Fruit fly (Drosophila melanogaster) whole organism, embryonic: ENCODE results near the gene tup.

ENCODE experiments used
- Ada2b ChIP-seq: fragments of 200-800 bp; sonication (Bioruptor generic); IDR thresholded peaks from 2 replicates; pipeline ENCODE4 v1.3.6; 2022; ENCODE audit warnings: missing biosample characterization, missing genetic modification characterization
- Antp ChIP-seq: fragments of 200-800 bp; sonication (Bioruptor generic); optimal IDR thresholded peaks from 3 replicates; lab custom pipeline; 2016; ENCODE audit warnings: missing biosample characterization, missing genetic modification characterization
- Atf3 ChIP-seq: fragments of 200-800 bp; sonication (Bioruptor generic); optimal IDR thresholded peaks from 3 replicates; lab custom pipeline; 2016; ENCODE audit warnings: missing biosample characterization, missing genetic modification characterization
- BEAF-32 ChIP-seq: fragments of 200-800 bp; sonication (Bioruptor generic); optimal IDR thresholded peaks from 3 replicates; lab custom pipeline; 2017; ENCODE audit warnings: missing biosample characterization, missing genetic modification characterization, mild to moderate bottlenecking, moderate library complexity, missing genetic modification reagents
- BtbVII ChIP-seq: fragments of 200-800 bp; sonication (Bioruptor generic); optimal IDR thresholded peaks from 3 replicates; lab custom pipeline; 2017; ENCODE audit warnings: missing biosample characterization, mild to moderate bottlenecking, missing genetic modification characterization
- CG11398 ChIP-seq: fragments of 200-800 bp; sonication (Bioruptor generic); optimal IDR thresholded peaks from 2 replicates; lab custom pipeline; 2016; ENCODE audit warnings: missing biosample characterization, missing genetic modification characterization
- CG11456 ChIP-seq: fragments of 200-800 bp; sonication (Bioruptor generic); IDR thresholded peaks from 3 replicates; pipeline ENCODE4 v1.3.6; 2022; ENCODE audit warnings: missing biosample characterization, missing genetic modification characterization
- CG11723 ChIP-seq: fragments of 200-800 bp; sonication (Bioruptor generic); optimal IDR thresholded peaks from 2 replicates; lab custom pipeline; 2017; ENCODE audit warnings: missing biosample characterization, mild to moderate bottlenecking, missing genetic modification characterization
- CG12071 ChIP-seq: fragments of 200-800 bp; sonication (Bioruptor generic); optimal IDR thresholded peaks from 3 replicates; lab custom pipeline; 2018; ENCODE audit warnings: missing biosample characterization, mild to moderate bottlenecking, missing genetic modification characterization
- CG12155 ChIP-seq: fragments of 200-800 bp; sonication (Bioruptor generic); optimal IDR thresholded peaks from 3 replicates; lab custom pipeline; 2016; ENCODE audit warnings: missing biosample characterization, missing genetic modification characterization
- CG12299 ChIP-seq: fragments of 200-800 bp; sonication (Bioruptor generic); optimal IDR thresholded peaks from 2 replicates; lab custom pipeline; 2018; ENCODE audit warnings: missing biosample characterization, mild to moderate bottlenecking, missing genetic modification characterization
- CG12744 ChIP-seq: fragments of 200-800 bp; sonication (Bioruptor generic); optimal IDR thresholded peaks from 2 replicates; lab custom pipeline; 2016; ENCODE audit warnings: missing biosample characterization, missing genetic modification characterization
- CG12769 ChIP-seq: fragments of 200-800 bp; sonication (Bioruptor generic); optimal IDR thresholded peaks from 2 replicates; lab custom pipeline; 2019; ENCODE audit warnings: missing biosample characterization, mild to moderate bottlenecking, missing genetic modification characterization, moderate library complexity
- CG15601 ChIP-seq: fragments of 200-800 bp; sonication (Bioruptor generic); optimal IDR thresholded peaks from 3 replicates; lab custom pipeline; 2019; ENCODE audit warnings: missing biosample characterization, mild to moderate bottlenecking, missing genetic modification characterization, moderate library complexity
- CG16813 ChIP-seq: fragments of 200-800 bp; sonication (Bioruptor generic); IDR thresholded peaks from 3 replicates; pipeline ENCODE4 v1.3.6; 2022; ENCODE audit warnings: missing biosample characterization, missing genetic modification characterization; ENCODE audit not compliant: partially characterized antibody
- CG17361 ChIP-seq: fragments of 200-800 bp; sonication (Bioruptor generic); IDR thresholded peaks from 3 replicates; pipeline ENCODE4 v1.3.6; 2022; ENCODE audit warnings: missing biosample characterization, missing genetic modification characterization
- CG2120 ChIP-seq: fragments of 200-800 bp; sonication (Bioruptor generic); optimal IDR thresholded peaks from 3 replicates; lab custom pipeline; 2016; ENCODE audit warnings: missing biosample characterization, missing genetic modification characterization
- CG2678 ChIP-seq: fragments of 200-800 bp; sonication (Bioruptor generic); optimal IDR thresholded peaks from 3 replicates; lab custom pipeline; 2019; ENCODE audit warnings: missing biosample characterization, mild to moderate bottlenecking, missing genetic modification characterization, moderate library complexity
- CG3163 ChIP-seq: fragments of 200-800 bp; sonication (Bioruptor generic); optimal IDR thresholded peaks from 3 replicates; lab custom pipeline; 2016; ENCODE audit warnings: missing biosample characterization, missing genetic modification characterization
- CG3281 ChIP-seq: fragments of 200-800 bp; sonication (Bioruptor generic); optimal IDR thresholded peaks from 3 replicates; lab custom pipeline; 2017; ENCODE audit warnings: missing biosample characterization, mild to moderate bottlenecking, missing genetic modification characterization
- CG33557 ChIP-seq: fragments of 200-800 bp; sonication (Bioruptor generic); optimal IDR thresholded peaks from 2 replicates; lab custom pipeline; 2019; ENCODE audit warnings: missing biosample characterization, mild to moderate bottlenecking, missing genetic modification characterization, moderate library complexity
- CG34376 ChIP-seq: fragments of 200-800 bp; sonication (Bioruptor generic); optimal IDR thresholded peaks from 2 replicates; lab custom pipeline; 2018; ENCODE audit warnings: missing biosample characterization, mild to moderate bottlenecking, missing genetic modification characterization
- CG7786 ChIP-seq: fragments of 200-800 bp; sonication (Bioruptor generic); optimal IDR thresholded peaks from 2 replicates; lab custom pipeline; 2016; ENCODE audit warnings: missing biosample characterization, missing genetic modification characterization
- CG8281 ChIP-seq: fragments of 200-800 bp; sonication (Bioruptor generic); optimal IDR thresholded peaks from 2 replicates; lab custom pipeline; 2018; ENCODE audit warnings: missing biosample characterization, mild to moderate bottlenecking, missing genetic modification characterization, moderate library complexity
- Dip2 ChIP-seq: fragments of 200-800 bp; sonication (Bioruptor generic); IDR thresholded peaks from 2 replicates; pipeline ENCODE4 v1.3.6; 2022; ENCODE audit warnings: missing biosample characterization, missing genetic modification characterization
- Drgx ChIP-seq: fragments of 200-800 bp; sonication (Bioruptor generic); IDR thresholded peaks from 2 replicates; pipeline ENCODE4 v1.3.6; 2022; ENCODE audit warnings: missing biosample characterization, missing genetic modification characterization
- Fer2 ChIP-seq: fragments of 200-800 bp; sonication (Bioruptor generic); optimal IDR thresholded peaks from 2 replicates; lab custom pipeline; 2018; ENCODE audit warnings: missing biosample characterization, mild to moderate bottlenecking, missing genetic modification characterization, moderate library complexity
- Mad ChIP-seq: fragments of 200-800 bp; sonication (Bioruptor generic); optimal IDR thresholded peaks from 2 replicates; lab custom pipeline; 2016; ENCODE audit warnings: missing biosample characterization, missing genetic modification characterization
- Max ChIP-seq: fragments of 200-800 bp; sonication (Bioruptor generic); optimal IDR thresholded peaks from 2 replicates; lab custom pipeline; 2016; ENCODE audit warnings: missing biosample characterization, mild to moderate bottlenecking, missing genetic modification characterization
- NC2α ChIP-seq: fragments of 200-800 bp; sonication (Bioruptor generic); optimal IDR thresholded peaks from 2 replicates; lab custom pipeline; 2016; ENCODE audit warnings: missing biosample characterization, missing genetic modification characterization
- Nf-YC ChIP-seq: fragments of 200-800 bp; optimal IDR thresholded peaks from 3 replicates; lab custom pipeline; 2019; ENCODE audit warnings: missing biosample characterization, mild to moderate bottlenecking, missing genetic modification characterization, moderate library complexity
- Spps ChIP-seq: fragments of 200-800 bp; sonication (Bioruptor generic); optimal IDR thresholded peaks from 2 replicates; lab custom pipeline; 2018; ENCODE audit warnings: missing biosample characterization, mild to moderate bottlenecking, missing genetic modification characterization
- Xrp1 ChIP-seq: fragments of 200-800 bp; sonication (Bioruptor generic); IDR thresholded peaks from 2 replicates; pipeline ENCODE4 v1.3.6; 2022; ENCODE audit warnings: missing biosample characterization, missing genetic modification characterization
- chif ChIP-seq, 2 experiments: fragments of 200-800 bp; sonication (Bioruptor generic); optimal IDR thresholded peaks; 3 replicates each; lab custom pipeline; 2016; ENCODE audit warnings: missing biosample characterization in 2 of 2, missing genetic modification characterization in 2 of 2
- chm ChIP-seq: fragments of 200-800 bp; sonication (Bioruptor generic); IDR thresholded peaks from 2 replicates; pipeline ENCODE4 v1.3.6; 2022; ENCODE audit warnings: missing biosample characterization, missing genetic modification characterization
- ems ChIP-seq: fragments of 200-800 bp; sonication (Bioruptor generic); optimal IDR thresholded peaks from 3 replicates; lab custom pipeline; 2016; ENCODE audit warnings: missing biosample characterization, missing genetic modification characterization
- gsb-n ChIP-seq: fragments of 200-800 bp; sonication (Bioruptor generic); optimal IDR thresholded peaks from 3 replicates; lab custom pipeline; 2018; ENCODE audit warnings: missing biosample characterization, mild to moderate bottlenecking, missing genetic modification characterization
- hkb ChIP-seq, 2 experiments: fragments of 200-800 bp in 1 of 2; fragments of >200 bp in 1 of 2; sonication (Bioruptor generic) in 1 of 2; IDR thresholded peaks in 1 of 2; optimal IDR thresholded peaks in 1 of 2; 2 replicates each; pipeline versions ENCODE4 v1.3.6 to Lab custom; 2017 to 2022; ENCODE audit warnings: missing biosample characterization in 1 of 2, missing genetic modification characterization in 1 of 2
- insv ChIP-seq, 2 experiments: fragments of 200-800 bp; sonication (Bioruptor generic); optimal IDR thresholded peaks; 3 replicates each; lab custom pipeline; 2016 to 2018; ENCODE audit warnings: missing biosample characterization in 2 of 2, missing genetic modification characterization in 2 of 2
- jigr1 ChIP-seq: fragments of 200-800 bp; sonication (Bioruptor generic); IDR thresholded peaks from 3 replicates; pipeline ENCODE4 v1.3.6; 2022; ENCODE audit warnings: missing biosample characterization, missing genetic modification characterization
- nom ChIP-seq: fragments of 200-800 bp; sonication (Bioruptor generic); optimal IDR thresholded peaks from 2 replicates; lab custom pipeline; 2017; ENCODE audit warnings: missing biosample characterization, missing genetic modification characterization, mild to moderate bottlenecking, moderate library complexity, missing genetic modification reagents
- otp ChIP-seq: fragments of 200-800 bp; sonication (Bioruptor generic); IDR thresholded peaks from 3 replicates; pipeline ENCODE4, ENCODE4 v1.3.6; 2022; ENCODE audit warnings: missing biosample characterization, missing genetic modification characterization
- pan ChIP-seq, 4 experiments: fragments of >200 bp in 3 of 4; fragments of 200-800 bp in 1 of 4; sonication (Bioruptor generic) in 1 of 4; optimal IDR thresholded peaks in 3 of 4; IDR thresholded peaks in 1 of 4; 2 replicates each; pipeline versions ENCODE4 v1.3.6 to Lab custom; 2017 to 2022; ENCODE audit warnings: missing biosample characterization in 2 of 4, missing genetic modification characterization in 2 of 4, mixed read lengths in 1 of 4
- sc ChIP-seq, 3 experiments: fragments of >200 bp in 2 of 3; fragments of 200-800 bp in 1 of 3; sonication (Bioruptor generic) in 1 of 3; optimal IDR thresholded peaks; 2 replicates in 2 of 3; 3 replicates in 1 of 3; lab custom pipeline; 2017; ENCODE audit warnings: mild to moderate bottlenecking in 1 of 3, missing biosample characterization in 1 of 3, missing genetic modification characterization in 1 of 3, missing genetic modification reagents in 1 of 3
- so ChIP-seq: fragments of 200-800 bp; sonication (Bioruptor generic); IDR thresholded peaks from 3 replicates; pipeline ENCODE4 v1.3.6; 2022; ENCODE audit warnings: missing biosample characterization, missing genetic modification characterization
- tup ChIP-seq: fragments of 200-800 bp; sonication (Bioruptor generic); optimal IDR thresholded peaks from 2 replicates; lab custom pipeline; 2016; ENCODE audit warnings: missing biosample characterization, mild to moderate bottlenecking, missing genetic modification characterization, moderate library complexity
- unpg ChIP-seq: fragments of 200-800 bp; sonication (Bioruptor generic); optimal IDR thresholded peaks from 3 replicates; lab custom pipeline; 2018; ENCODE audit warnings: missing biosample characterization, mild to moderate bottlenecking, missing genetic modification characterization, moderate library complexity
- zen2 ChIP-seq: fragments of 200-800 bp; sonication (Bioruptor generic); IDR thresholded peaks from 3 replicates; pipeline ENCODE4 v1.3.6; 2022; ENCODE audit warnings: missing biosample characterization, missing genetic modification characterization; ENCODE audit not compliant: partially characterized antibody

The tup gene

dm6 chr2L:18881014-18881660, at the start of gene tup (continued):
- TF ChIP-seq CG2120 (no peak), Mad (peak; percentile 7), CG17361 (GFP tag; lab: Robert Waterston, UW) (no peak), CG12299 (tag; lab: Kevin White, UChicago) (no peak), CG34376 (GFP tag; lab: Kevin White, UChicago) (no peak), Atf3 (GFP tag; lab: Kevin White, UChicago) (no peak), Xrp1 (GFP tag; lab: Robert Waterston, UW) (no peak), otp (GFP tag; lab: Robert Waterston, UW) (no peak), jigr1 (no peak), CG16813 (GFP tag; lab: Robert Waterston, UW) (peak; percentile 28; the same call in 1 of the 3 replicates), CG12071 (no peak), BEAF-32 (GFP tag; lab: Kevin White, UChicago) (no peak), CG15601 (no peak), CG11456 (GFP tag; lab: Robert Waterston, UW) (no peak), nom (GFP tag; lab: Kevin White, UChicago) (peak; percentile 43), insv (GFP tag; optimal IDR thresholded peaks at IDR 0.05; lab: Kevin White, UChicago) (peak in 1 of 2 experiments; percentile 50), tup (no peak), CG7786 (no peak), unpg (no peak), CG11398 (GFP tag; lab: Kevin White, UChicago) (no peak), CG11723 (GFP tag; lab: Kevin White, UChicago) (peak; percentile 1), Ada2b (GFP tag; lab: Robert Waterston, UW) (no peak), sc (optimal IDR thresholded peaks at IDR 0.05; lab: Kevin White, UChicago) (no peak), sc (GFP tag; optimal IDR thresholded peaks at IDR 0.05; lab: Kevin White, UChicago) (peak; percentile 3), CG8281 (peak; percentile 8), CG33557 (peak; percentile 26), chif (GFP tag; optimal IDR thresholded peaks at IDR 0.05; lab: Kevin White, UChicago) (peak in 1 of 2 experiments; percentile 6), CG12744 (no peak), Spps (tag; lab: Kevin White, UChicago) (no peak), zen2 (GFP tag; lab: Robert Waterston, UW) (0 out of 3 replicates have a peak, but pooled peaks have one; percentile 20), ems (GFP tag; lab: Kevin White, UChicago) (no peak), Fer2 (tag; lab: Kevin White, UChicago) (no peak), Drgx (GFP tag; lab: Robert Waterston, UW) (peak; percentile 32; the same call in 1 of the 2 replicates), hkb (optimal IDR thresholded peaks at IDR 0.05; lab: Kevin White, UChicago) (no peak), hkb (GFP tag; IDR thresholded peaks at IDR 0.05; lab: Robert Waterston, UW) (no peak; the same call in none of the 2 replicates), Dip2 (GFP tag; lab: Robert Waterston, UW) (no peak), CG12155 (GFP tag; lab: Kevin White, UChicago) (no peak), NC2α (GFP tag; lab: Kevin White, UChicago) (no peak), Antp (GFP tag; lab: Kevin White, UChicago) (no peak), CG3163 (GFP tag; lab: Kevin White, UChicago) (no peak), chm (GFP tag; lab: Robert Waterston, UW) (peak; percentile 50), gsb-n (peak; percentile 43), pan (optimal IDR thresholded peaks at IDR 0.05; lab: Kevin White, UChicago) (no peak), pan (GFP tag; optimal IDR thresholded peaks at IDR 0.05 in 1 of 2, IDR thresholded peaks at IDR 0.05 in 1 of 2) (no peak), BtbVII (no peak), CG2678 (tag; lab: Kevin White, UChicago) (no peak), Nf-YC (tag; lab: Kevin White, UChicago) (peak; percentile 99), so (GFP tag; lab: Robert Waterston, UW) (peak; percentile 76; the same call in 1 of the 3 replicates), Max (GFP tag; lab: Kevin White, UChicago) (peak; percentile 9), CG3281 (no peak), CG12769 (tag; lab: Kevin White, UChicago) (peak; percentile 76)
